Worm (Caenorhabditis elegans): ENCODE data around the gene pph-2.

Gene pph-2

DNA sequence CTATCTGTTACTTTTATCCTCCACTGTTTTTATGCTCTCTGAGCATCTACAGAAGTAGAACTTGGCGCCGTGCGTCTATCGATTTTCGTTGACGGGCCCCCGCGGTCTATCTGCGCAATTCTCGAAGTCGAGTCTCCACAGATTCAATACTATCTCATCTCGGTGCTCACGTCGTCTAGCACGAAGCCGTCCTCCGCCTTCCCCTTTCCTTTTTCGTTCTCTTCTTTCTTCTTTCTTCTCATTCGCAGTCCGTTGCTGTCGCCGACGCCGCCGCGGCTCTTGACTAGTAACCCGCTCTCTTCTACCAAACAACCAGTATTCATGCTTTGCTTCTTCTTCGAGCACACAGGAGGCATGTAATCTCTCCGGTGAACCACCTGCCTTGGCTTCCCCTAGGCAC, 6.5 kb downstream of the pph-2 start (continued):
- TF ChIP-seq lsy-2 (tag; optimal IDR thresholded peaks at IDR 0.05) (peak in 1 of 2 experiments; percentile 30), set-16 (GFP tag; IDR thresholded peaks at IDR 0.05) (peak; percentile 76), zag-1 (tag; optimal IDR thresholded peaks at IDR 0.05) (no peak), F26F4.8 (GFP tag; conservative IDR thresholded peaks at IDR 0.05) (no peak)

DNA sequence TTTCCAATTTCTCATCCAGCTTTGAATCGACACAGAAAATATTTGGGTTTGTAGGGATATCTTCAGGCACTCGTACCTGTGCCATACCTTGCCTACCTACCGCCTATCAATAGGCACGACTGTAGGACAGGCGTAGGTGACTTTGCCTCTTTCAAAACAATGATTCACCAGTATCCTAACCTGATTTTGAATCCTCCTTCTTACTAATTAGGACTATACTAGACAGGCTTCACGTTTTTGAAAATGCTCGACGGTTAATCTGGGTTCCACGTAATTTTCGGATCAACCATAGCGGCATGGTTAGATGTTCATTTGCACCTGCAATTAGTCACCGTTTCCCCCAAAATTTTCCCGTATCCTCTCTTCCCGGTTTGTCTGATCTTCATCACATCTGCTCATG, 9.1 kb downstream of the pph-2 start:
- TF ChIP-seq F26F4.8 (GFP tag; conservative IDR thresholded peaks at IDR 0.05), result no peak
- TF ChIP-seq zip-11 (GFP tag; IDR thresholded peaks at IDR 0.05), result no peak
- TF ChIP-seq mep-1 (tag; optimal IDR thresholded peaks at IDR 0.05), result no peak
- TF ChIP-seq nhr-111 (GFP tag; optimal IDR thresholded peaks at IDR 0.05), result no peak
- peak in 1 of 2 experiments; percentile 65 for TF ChIP-seq unc-62 (GFP tag; optimal IDR thresholded peaks at IDR 0.05 in 1 of 2)
- TF ChIP-seq unc-62 (tag; optimal IDR thresholded peaks at IDR 0.05), result no peak
- peak; percentile 53 for TF ChIP-seq aha-1 (tag)

DNA sequence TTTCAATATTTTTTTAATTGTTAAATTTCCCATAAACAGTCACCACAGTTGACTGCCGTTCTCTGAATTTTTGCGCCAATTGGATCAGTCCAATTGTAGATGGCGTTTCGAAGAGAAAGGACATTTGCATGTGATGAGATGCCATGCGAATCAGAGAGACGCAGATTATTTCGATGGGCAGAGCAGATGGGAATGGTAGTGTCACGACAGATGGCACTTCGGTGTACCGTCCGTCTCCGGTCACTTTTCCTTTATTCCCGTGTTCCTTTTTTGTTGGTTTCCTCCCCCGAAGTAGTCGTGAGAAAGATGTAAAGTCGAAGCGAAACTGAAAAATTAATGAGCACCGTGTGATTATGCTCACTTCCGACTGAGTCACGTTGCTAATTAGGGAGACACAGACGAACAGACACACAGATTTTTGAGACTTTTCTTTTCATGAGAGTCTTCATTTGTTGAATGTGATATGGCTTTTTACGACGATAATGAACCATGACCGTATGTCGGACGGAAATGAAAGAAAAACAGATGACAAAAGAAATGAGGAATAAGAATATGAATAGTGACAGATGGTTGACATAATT, 9.8 kb downstream of the pph-2 start:
- TF ChIP-seq dmd-8 (GFP tag; IDR thresholded peaks at IDR 0.05) (0 out of 2 replicates have a peak, but pooled peaks have one; percentile 42), Y105C5A.15 (GFP tag; IDR thresholded peaks at IDR 0.05) (no peak), daf-19 (GFP tag; conservative IDR thresholded peaks at IDR 0.05) (no peak)

DNA sequence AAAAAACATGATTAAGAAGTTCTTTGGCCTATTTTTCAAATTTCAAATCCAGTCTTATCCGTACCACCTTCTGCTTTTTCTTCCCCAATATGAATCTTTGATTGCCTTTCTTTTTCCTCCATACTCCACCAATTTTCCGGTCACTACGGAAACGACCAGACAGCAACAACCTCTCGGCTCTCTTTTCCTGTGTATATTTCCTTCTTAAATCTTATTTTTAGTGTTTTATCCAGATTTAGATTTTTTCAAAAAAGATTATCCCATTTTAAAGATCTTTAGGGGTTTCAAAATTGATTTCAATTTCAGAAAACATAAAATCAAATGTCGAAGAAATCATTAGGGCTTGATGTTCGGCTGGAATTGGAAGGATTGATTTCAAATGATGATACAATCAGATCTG, 13.3 kb downstream of the pph-2 start, which contains the start of gene trpa-1:
TSS of gene trpa-1 (plus strand) at position 301 of the 400 bp plus-strand sequence.
- TF ChIP-seq ceh-20 (GFP tag; IDR thresholded peaks at IDR 0.05), result no peak
- no peak for TF ChIP-seq daf-8 (GFP tag; IDR thresholded peaks at IDR 0.05)
- TF ChIP-seq nhr-28 (tag; optimal IDR thresholded peaks at IDR 0.05), result no peak
- TF ChIP-seq php-3 (GFP tag; IDR thresholded peaks at IDR 0.05), result no peak
- TF ChIP-seq ama-1 (optimal IDR thresholded peaks at IDR 0.05), result no peak
- no peak for TF ChIP-seq tag-97 (GFP tag; IDR thresholded peaks at IDR 0.05)
- TF ChIP-seq ceh-82 (tag; optimal IDR thresholded peaks at IDR 0.05), result no peak
- no peak for TF ChIP-seq ZK546.5 (tag; optimal IDR thresholded peaks at IDR 0.05)
- no peak for TF ChIP-seq nhr-42 (GFP tag; IDR thresholded peaks at IDR 0.05)
- TF ChIP-seq mxl-2 (GFP tag; conservative IDR thresholded peaks at IDR 0.05), result no peak
- no peak for TF ChIP-seq egl-27 (tag; optimal IDR thresholded peaks at IDR 0.05)
- no peak for TF ChIP-seq ztf-11 (tag; optimal IDR thresholded peaks at IDR 0.05)
- no peak for TF ChIP-seq lin-38 (GFP tag; IDR thresholded peaks at IDR 0.05)
- TF ChIP-seq F10B5.3 (tag; optimal IDR thresholded peaks at IDR 0.05), result no peak
- TF ChIP-seq mdt-29 (GFP tag; IDR thresholded peaks at IDR 0.05), result no peak
- TF ChIP-seq madf-5 (GFP tag; IDR thresholded peaks at IDR 0.05), result no peak
- no peak for TF ChIP-seq lin-13 (GFP tag; optimal IDR thresholded peaks at IDR 0.05)
- TF ChIP-seq egl-43 (GFP tag; IDR thresholded peaks at IDR 0.05), result no peak
- TF ChIP-seq daf-19 (GFP tag; conservative IDR thresholded peaks at IDR 0.05), result no peak

DNA sequence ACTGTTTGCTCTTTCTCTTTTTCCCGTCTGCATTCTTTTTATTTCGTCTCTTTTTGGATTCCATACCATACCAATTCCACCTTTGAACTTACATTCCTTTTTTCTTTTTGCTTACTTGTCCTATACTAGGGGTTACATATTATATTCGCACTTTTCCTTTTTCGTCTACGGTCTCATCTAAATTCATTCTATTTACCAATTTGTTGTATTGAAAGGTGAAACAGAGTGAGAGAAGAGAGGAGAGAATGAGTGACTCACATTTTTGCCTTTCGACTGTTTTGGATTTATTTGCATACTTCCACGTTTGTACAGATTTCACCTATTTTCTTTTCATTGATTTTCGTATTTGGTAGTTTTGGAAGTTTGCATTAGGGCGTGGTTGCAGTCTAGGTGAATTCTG, 14.1 kb downstream of the pph-2 start:
- TF ChIP-seq ZK546.5 (tag; optimal IDR thresholded peaks at IDR 0.05) (no peak), dmd-9 (GFP tag; IDR thresholded peaks at IDR 0.05) (no peak), lin-39 (tag; optimal IDR thresholded peaks at IDR 0.05) (no peak), daf-16 (GFP tag; optimal IDR thresholded peaks at IDR 0.05) (no peak), daf-16 (tag; optimal IDR thresholded peaks at IDR 0.05) (peak; percentile 32), dve-1 (tag; optimal IDR thresholded peaks at IDR 0.05; ENCODE audit: insufficient read depth) (peak; percentile 28), Y105C5A.15 (GFP tag; IDR thresholded peaks at IDR 0.05) (no peak), ceh-62 (tag; optimal IDR thresholded peaks at IDR 0.05) (no peak), nhr-6 (tag; optimal IDR thresholded peaks at IDR 0.05) (peak; percentile 86)
